Worm (Caenorhabditis elegans) whole organism, L3 larva: ENCODE measurements around the gene Y47D7A.19.

Experiments used
- R02D3.7 ChIP-seq: fragments of 150-350 bp; optimal IDR thresholded peaks from 2 replicates; lab custom pipeline; 2014; ENCODE audit warnings: missing biosample characterization, missing genetic modification characterization
- aly-2 ChIP-seq: fragments of 150-350 bp; optimal IDR thresholded peaks from 2 replicates; lab custom pipeline; 2014; ENCODE audit warnings: missing biosample characterization, missing genetic modification characterization
- ceh-28 ChIP-seq: fragments of 150-350 bp; optimal IDR thresholded peaks from 2 replicates; lab custom pipeline; 2014; ENCODE audit warnings: missing biosample characterization, missing genetic modification reagents, missing genetic modification characterization
- ceh-82 ChIP-seq: fragments of 150-350 bp; optimal IDR thresholded peaks from 2 replicates; lab custom pipeline; 2014; ENCODE audit warnings: missing biosample characterization, missing genetic modification characterization
- ceh-9 ChIP-seq: sonication (generic microtip); optimal IDR thresholded peaks from 2 replicates; lab custom pipeline; 2018; ENCODE audit warnings: missing biosample characterization, missing genetic modification characterization
- daf-12 ChIP-seq: fragments of 150-350 bp; optimal IDR thresholded peaks from 2 replicates; lab custom pipeline; 2014; ENCODE audit warnings: missing biosample characterization, missing genetic modification reagents, missing genetic modification characterization
- egl-27 ChIP-seq: sonication (generic microtip); optimal IDR thresholded peaks from 4 replicates; lab custom pipeline; 2017; ENCODE audit warnings: missing biosample characterization, missing genetic modification reagents, missing genetic modification characterization
- elt-2 ChIP-seq: sonication (generic microtip); optimal IDR thresholded peaks from 2 replicates; lab custom pipeline; 2016; ENCODE audit warnings: missing genetic modification reagents, mild to moderate bottlenecking, missing genetic modification characterization, missing compliant biosample characterization
- elt-3 ChIP-seq, 3 experiments: fragments of 150-350 bp in 1 of 3; sonication (generic microtip) in 2 of 3; optimal IDR thresholded peaks; 2 replicates in 2 of 3; 4 replicates in 1 of 3; lab custom pipeline; 2014 to 2017; ENCODE audit warnings: missing biosample characterization in 3 of 3, missing genetic modification characterization in 3 of 3
- fkh-10 ChIP-seq: sonication (generic microtip); optimal IDR thresholded peaks from 2 replicates; lab custom pipeline; 2017; ENCODE audit warnings: missing biosample characterization, missing genetic modification reagents, missing genetic modification characterization
- hmg-11 ChIP-seq: sonication (generic microtip); optimal IDR thresholded peaks from 2 replicates; lab custom pipeline; 2016; ENCODE audit warnings: missing genetic modification characterization, missing compliant biosample characterization
- jun-1 ChIP-seq: fragments of 150-350 bp; optimal IDR thresholded peaks from 2 replicates; lab custom pipeline; 2014; ENCODE audit warnings: missing biosample characterization, missing genetic modification reagents, missing genetic modification characterization
- lin-15B ChIP-seq: fragments of 150-350 bp; optimal IDR thresholded peaks from 2 replicates; lab custom pipeline; 2014; ENCODE audit warnings: missing biosample characterization, missing genetic modification characterization
- lin-39 ChIP-seq: fragments of 150-350 bp; optimal IDR thresholded peaks from 2 replicates; lab custom pipeline; 2018; ENCODE audit warnings: missing biosample characterization, missing genetic modification reagents, missing genetic modification characterization
- mdl-1 ChIP-seq: fragments of 150-350 bp; optimal IDR thresholded peaks from 2 replicates; lab custom pipeline; 2014; ENCODE audit warnings: missing biosample characterization, missing genetic modification characterization
- mml-1 ChIP-seq: fragments of 150-350 bp; sonication (generic microtip); optimal IDR thresholded peaks from 3 replicates; lab custom pipeline; 2014; ENCODE audit warnings: missing biosample characterization, missing genetic modification characterization
- nfya-1 ChIP-seq: sonication (generic microtip); optimal IDR thresholded peaks from 2 replicates; lab custom pipeline; 2017; ENCODE audit warnings: missing genetic modification characterization, mild to moderate bottlenecking, missing compliant biosample characterization, antibody characterized with exemption, moderate library complexity; ENCODE audit not compliant: insufficient read depth
- nhr-11 ChIP-seq: fragments of 150-350 bp; optimal IDR thresholded peaks from 2 replicates; lab custom pipeline; 2014; ENCODE audit warnings: missing biosample characterization, missing genetic modification characterization
- nhr-12 ChIP-seq: fragments of 150-350 bp; optimal IDR thresholded peaks from 2 replicates; lab custom pipeline; 2014; ENCODE audit warnings: missing biosample characterization, missing genetic modification characterization
- nhr-237 ChIP-seq: fragments of 150-350 bp; optimal IDR thresholded peaks from 2 replicates; lab custom pipeline; 2014; ENCODE audit warnings: missing biosample characterization, missing genetic modification characterization
- nhr-25 ChIP-seq: sonication (generic microtip); optimal IDR thresholded peaks from 2 replicates; lab custom pipeline; 2017; ENCODE audit warnings: missing biosample characterization, missing genetic modification characterization
- nhr-28 ChIP-seq: fragments of 150-350 bp; optimal IDR thresholded peaks from 2 replicates; lab custom pipeline; 2014; ENCODE audit warnings: missing biosample characterization, missing genetic modification characterization
- nhr-43 ChIP-seq: sonication (generic microtip); optimal IDR thresholded peaks from 2 replicates; lab custom pipeline; 2016; ENCODE audit warnings: mild to moderate bottlenecking, missing genetic modification characterization, missing compliant biosample characterization; ENCODE audit not compliant: poor library complexity, severe bottlenecking
- nhr-67 ChIP-seq: fragments of 150-350 bp; optimal IDR thresholded peaks from 2 replicates; lab custom pipeline; 2014; ENCODE audit warnings: missing biosample characterization, missing genetic modification characterization
- pha-4 ChIP-seq: fragments of 150-350 bp; optimal IDR thresholded peaks from 2 replicates; lab custom pipeline; 2014; ENCODE audit warnings: missing biosample characterization, missing genetic modification reagents, missing genetic modification characterization
- pqm-1 ChIP-seq: fragments of 150-350 bp; optimal IDR thresholded peaks from 2 replicates; lab custom pipeline; 2017; ENCODE audit warnings: missing biosample characterization, missing genetic modification characterization, inconsistent platforms
- skn-1 ChIP-seq: fragments of 150-350 bp; optimal IDR thresholded peaks from 2 replicates; lab custom pipeline; 2014; ENCODE audit warnings: missing biosample characterization, missing genetic modification characterization
- snpc-4 ChIP-seq: fragments of 150-350 bp; optimal IDR thresholded peaks from 2 replicates; lab custom pipeline; 2014; ENCODE audit warnings: missing biosample characterization, missing genetic modification characterization
- zag-1 ChIP-seq: fragments of 150-350 bp; optimal IDR thresholded peaks from 2 replicates; lab custom pipeline; 2014; ENCODE audit warnings: missing biosample characterization, missing genetic modification characterization
- ztf-4 ChIP-seq: fragments of 150-350 bp; optimal IDR thresholded peaks from 2 replicates; lab custom pipeline; 2014; ENCODE audit warnings: missing biosample characterization, missing genetic modification characterization

Y47D7A.19 gene

ce11 chrV:4435411-4435981, 11.3 kb downstream of the Y47D7A.19 start, which contains the start of gene Y47D7A.13:
Y47D7A.13 (minus strand) TSS chrV:4435927.
- TF ChIP-seq mml-1 (tag; lab: Kevin White, UChicago) = no peak
- TF ChIP-seq nhr-25 (tag; lab: Kevin White, UChicago) = peak; percentile 31

- TF ChIP-seq pha-4 (tag; lab: Kevin White, UChicago) (no peak), nhr-25 (tag; lab: Kevin White, UChicago) (peak; percentile 43)
- TF ChIP-seq, all 47 proteins: peak for 1
These were observed 13.1 kb downstream of the Y47D7A.19 start for ce11 chrV:4437215-4437614.

- TF ChIP-seq ceh-28 (tag; lab: Kevin White, UChicago) (no peak), elt-2 (tag; lab: Kevin White, UChicago) (peak; percentile 50), pqm-1 (tag; lab: Kevin White, UChicago) (peak; percentile 12)
These were observed 18.7 kb downstream of the Y47D7A.19 start, which contains the start of gene rft-1 for ce11 chrV:4442749-4443381. rft-1 (minus strand) TSS chrV:4443223.

ce11 chrV:4447637-4448036, 23.5 kb downstream of the Y47D7A.19 start:
- no peak for TF ChIP-seq R02D3.7
- TF ChIP-seq nhr-28 = no peak
- TF ChIP-seq snpc-4 (tag; lab: Kevin White, UChicago) = no peak
- no peak for TF ChIP-seq aly-2
- no peak for TF ChIP-seq egl-27 (tag; lab: Kevin White, UChicago)
- TF ChIP-seq elt-2 (tag; lab: Kevin White, UChicago) = no peak
- TF ChIP-seq ceh-82 (tag; lab: Kevin White, UChicago) = no peak
- no peak for TF ChIP-seq ceh-9
- TF ChIP-seq nhr-12 (tag; lab: Kevin White, UChicago) = no peak
- no peak for TF ChIP-seq ceh-28 (tag; lab: Kevin White, UChicago)
- TF ChIP-seq zag-1 (tag; lab: Kevin White, UChicago) = no peak
- TF ChIP-seq ztf-4 (tag; lab: Kevin White, UChicago) = no peak
- no peak for TF ChIP-seq mdl-1
- no peak for TF ChIP-seq nhr-67 (tag; lab: Kevin White, UChicago)
- no peak for TF ChIP-seq pqm-1 (tag; lab: Kevin White, UChicago)
- no peak for TF ChIP-seq nhr-43
- TF ChIP-seq hmg-11 = no peak
- TF ChIP-seq, all 47 proteins: peak for 0

ce11 chrV:4450523-4451089, 26.5 kb downstream of the Y47D7A.19 start, which contains the start of gene rft-2:
rft-2 (minus strand) TSS chrV:4450563.
- TF ChIP-seq lin-15B (peak; percentile 62), R02D3.7 (peak; percentile 14), snpc-4 (tag; lab: Kevin White, UChicago) (peak; percentile 52), jun-1 (tag; lab: Kevin White, UChicago) (peak; percentile 10), hmg-11 (peak; percentile 57), lin-39 (tag; lab: Kevin White, UChicago) (no peak), nfya-1 (peak; percentile 59), elt-2 (tag; lab: Kevin White, UChicago) (peak; percentile 65), pha-4 (tag; lab: Kevin White, UChicago) (peak; percentile 85), ceh-9 (no peak)

ce11 chrV:4454634-4455033, 30.5 kb downstream of the Y47D7A.19 start, which contains the start of gene gnrr-5:
gnrr-5 (minus strand) TSS chrV:4454734.
- peak; percentile 10 for TF ChIP-seq fkh-10
- no peak for TF ChIP-seq R02D3.7
- TF ChIP-seq, all 47 proteins: peak for 1

- TF ChIP-seq elt-3 (tag; optimal IDR thresholded peaks at IDR 0.05; lab: Kevin White, UChicago) (no peak), ztf-4 (tag; lab: Kevin White, UChicago) (no peak), nhr-237 (no peak), mdl-1 (no peak), nhr-28 (no peak), daf-12 (tag; lab: Kevin White, UChicago) (no peak), elt-2 (tag; lab: Kevin White, UChicago) (no peak), jun-1 (tag; lab: Kevin White, UChicago) (no peak), nhr-11 (no peak), skn-1 (tag; lab: Kevin White, UChicago) (no peak), R02D3.7 (no peak), zag-1 (tag; lab: Kevin White, UChicago) (no peak), egl-27 (tag; lab: Kevin White, UChicago) (no peak), nhr-43 (no peak), nhr-67 (tag; lab: Kevin White, UChicago) (no peak), nhr-25 (tag; lab: Kevin White, UChicago) (no peak), snpc-4 (tag; lab: Kevin White, UChicago) (no peak), mml-1 (tag; lab: Kevin White, UChicago) (no peak), fkh-10 (no peak)
These were observed 46.9 kb downstream of the Y47D7A.19 start, which contains the start of gene T08H10.3 for ce11 chrV:4471065-4471464. T08H10.3 (plus strand) TSS chrV:4471365.
